Worm (Caenorhabditis elegans) whole organism, L4/young adult: ENCODE data around the gene sahd-1.

ENCODE experiments used
- W03F9.2 ChIP-seq: fragments of 150-350 bp; optimal IDR thresholded peaks from 2 replicates; lab custom pipeline; 2014; ENCODE audit warnings: missing biosample characterization, missing genetic modification characterization
- dao-5 ChIP-seq: sonication (generic microtip); optimal IDR thresholded peaks from 2 replicates; lab custom pipeline; 2016; ENCODE audit warnings: missing genotype, missing genetic modification characterization, moderate library complexity, missing compliant biosample characterization
- him-1 ChIP-seq: sonication (generic microtip); optimal IDR thresholded peaks from 2 replicates; lab custom pipeline; 2016; ENCODE audit warnings: missing genotype, missing genetic modification reagents, missing genetic modification characterization, missing compliant biosample characterization

DNA sequence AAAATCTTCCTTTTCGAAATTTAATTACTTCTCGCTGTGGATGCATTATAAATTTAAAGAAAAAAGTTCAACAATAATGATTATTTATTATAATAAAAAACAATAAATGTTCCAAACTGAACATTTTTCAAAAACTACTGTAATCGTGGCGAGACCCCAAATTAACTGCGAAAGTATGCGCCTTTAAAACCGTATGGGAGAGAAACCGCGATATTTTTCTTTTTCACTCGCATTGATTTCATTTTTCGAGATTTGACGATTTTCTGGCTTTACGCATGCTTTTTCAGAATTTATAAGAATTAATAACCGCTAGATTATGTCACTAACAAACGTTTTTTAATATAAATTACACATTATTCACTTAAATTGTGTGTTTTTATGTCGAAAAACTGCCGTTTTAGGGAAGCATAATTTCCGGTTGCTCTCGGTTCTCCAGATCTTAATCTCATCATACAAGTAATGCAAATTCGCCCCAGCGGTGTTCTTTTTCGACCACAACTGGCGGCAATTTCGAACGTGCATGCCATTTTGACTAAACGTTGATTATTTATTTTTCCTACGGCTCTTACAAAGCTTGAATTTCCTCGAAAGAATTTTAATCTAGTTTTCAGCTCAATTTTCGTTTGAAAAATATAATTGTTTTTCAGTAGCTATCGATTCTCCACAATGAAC lies 13.6 kb downstream of the sahd-1 start, which contains the start of gene F12A10.8:
- TF ChIP-seq him-1 (tag; lab: Kevin White, UChicago) (no peak), dao-5 (no peak), W03F9.2 (tag; lab: Kevin White, UChicago) (no peak)
